Fruit fly (Drosophila melanogaster) whole organism, prepupa: ENCODE results near the gene Gasp.

Experiments used
- CG3032 ChIP-seq: fragments of 200-800 bp; optimal IDR thresholded peaks from 2 replicates; lab custom pipeline; 2019; ENCODE audit warnings: missing biosample characterization, mild to moderate bottlenecking, missing genetic modification characterization, moderate library complexity
- CG6808 ChIP-seq: fragments of 200-800 bp; sonication (Bioruptor generic); optimal IDR thresholded peaks from 3 replicates; lab custom pipeline; 2017; ENCODE audit warnings: missing biosample characterization, missing genetic modification characterization, mild to moderate bottlenecking, moderate library complexity, missing genetic modification reagents
- CG8632 ChIP-seq: fragments of 200-800 bp; sonication (Bioruptor generic); optimal IDR thresholded peaks from 3 replicates; lab custom pipeline; 2016; ENCODE audit warnings: missing biosample characterization, missing genetic modification characterization
- Eip78C ChIP-seq: fragments of 200-800 bp; sonication (Bioruptor generic); peaks from one replicate; lab custom pipeline; 2016; ENCODE audit warnings: missing biosample characterization, missing genetic modification characterization
- Gug ChIP-seq: fragments of 200-800 bp; sonication (Bioruptor generic); IDR thresholded peaks from 2 replicates; pipeline ENCODE4 v1.3.6; 2022; ENCODE audit warnings: missing biosample characterization, missing genetic modification characterization
- Hr39 ChIP-seq: fragments of 200-800 bp; sonication (Bioruptor generic); optimal IDR thresholded peaks from 2 replicates; lab custom pipeline; 2016; ENCODE audit warnings: missing biosample characterization, missing genetic modification characterization
- OdsH ChIP-seq: fragments of 200-800 bp; sonication (Bioruptor generic); optimal IDR thresholded peaks from 3 replicates; lab custom pipeline; 2016; ENCODE audit warnings: missing biosample characterization, missing genetic modification characterization
- Smox ChIP-seq: fragments of 200-800 bp; sonication (Bioruptor generic); optimal IDR thresholded peaks from 3 replicates; lab custom pipeline; 2016; ENCODE audit warnings: missing biosample characterization, missing genetic modification characterization
- salr ChIP-seq, 2 experiments: fragments of 200-800 bp; sonication (Bioruptor generic); optimal IDR thresholded peaks; 3 replicates each; lab custom pipeline; 2016 to 2018; ENCODE audit warnings: missing biosample characterization in 2 of 2, missing genetic modification characterization in 2 of 2, mild to moderate bottlenecking in 1 of 2
- vri ChIP-seq: fragments of 200-800 bp; sonication (Bioruptor generic); optimal IDR thresholded peaks from 3 replicates; lab custom pipeline; 2016; ENCODE audit warnings: missing biosample characterization, mild to moderate bottlenecking, missing genetic modification characterization

DNA sequence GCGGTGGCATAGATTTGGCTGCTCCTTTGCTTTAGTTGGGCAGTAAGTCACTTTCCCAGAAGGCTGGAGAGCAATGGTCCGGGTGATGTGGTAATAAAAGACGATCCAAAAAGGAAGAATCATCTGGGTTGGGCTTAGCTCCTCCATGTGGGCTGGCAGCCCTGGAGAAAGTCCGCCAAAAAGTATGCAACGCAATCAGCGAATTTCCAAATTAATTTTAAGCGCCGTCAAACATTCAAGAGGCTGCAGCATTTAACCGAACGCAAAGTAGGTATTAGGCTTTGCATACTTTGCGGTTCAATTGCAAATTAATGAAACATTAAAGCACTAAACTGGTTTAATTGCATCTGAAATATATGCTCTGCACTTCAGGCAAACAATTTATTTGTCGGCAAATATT is 48.9 kb upstream of the Gasp start:
- no peak for TF ChIP-seq Hr39 (GFP tag; lab: Kevin White, UChicago)
- TF ChIP-seq CG6808 (GFP tag; lab: Kevin White, UChicago), result no peak
- TF ChIP-seq CG3032 (tag; lab: Kevin White, UChicago), result no peak
- TF ChIP-seq Eip78C (GFP tag; lab: Kevin White, UChicago), result no peak
- TF ChIP-seq vri (GFP tag; lab: Kevin White, UChicago), result no peak
- TF ChIP-seq Smox (GFP tag; lab: Kevin White, UChicago), result no peak
- no peak for TF ChIP-seq salr (GFP tag; optimal IDR thresholded peaks at IDR 0.05; lab: Kevin White, UChicago)
- no peak for TF ChIP-seq CG8632 (GFP tag; lab: Kevin White, UChicago)
- TF ChIP-seq OdsH (GFP tag; lab: Kevin White, UChicago), result no peak
- TF ChIP-seq Gug (GFP tag; lab: Robert Waterston, UW), result no peak
